Fruit fly (Drosophila melanogaster) whole organism, wandering third instar larva: Measurements from ENCODE around the gene CG9289.

Source experiments
- Abd-B ChIP-seq: fragments of >200 bp; optimal IDR thresholded peaks from 2 replicates; lab custom pipeline; 2017; ENCODE audit warnings: missing biosample characterization, missing genetic modification characterization
- CG9705 ChIP-seq: fragments of 200-800 bp; sonication (Bioruptor generic); optimal IDR thresholded peaks from 2 replicates; lab custom pipeline; 2018; ENCODE audit warnings: missing biosample characterization, mild to moderate bottlenecking, missing genetic modification characterization
- Hr83 ChIP-seq: fragments of 200-300 bp; sonication (Bioruptor generic); optimal IDR thresholded peaks from 2 replicates; lab custom pipeline; 2016; ENCODE audit warnings: missing biosample characterization, mild to moderate bottlenecking, missing genetic modification characterization, moderate library complexity; ENCODE audit not compliant: poor library complexity, severe bottlenecking
- Myc ChIP-seq: fragments of >200 bp; optimal IDR thresholded peaks from 2 replicates; lab custom pipeline; 2017
- Sp1 ChIP-seq: fragments of 200-800 bp; sonication (Bioruptor generic); optimal IDR thresholded peaks from 3 replicates; lab custom pipeline; 2019; ENCODE audit warnings: missing biosample characterization, mild to moderate bottlenecking, missing genetic modification characterization, moderate library complexity
- dsf ChIP-seq: sonication (Bioruptor generic); optimal IDR thresholded peaks from 2 replicates; lab custom pipeline; 2016; ENCODE audit warnings: missing biosample characterization, missing genetic modification characterization, borderline replicate concordance
- jim ChIP-seq: fragments of 175-275, 200-325 bp; sonication (Bioruptor generic); optimal IDR thresholded peaks from 2 replicates; lab custom pipeline; 2016; ENCODE audit warnings: missing biosample characterization, mild to moderate bottlenecking, missing genetic modification characterization
- psq ChIP-seq: fragments of 200-800 bp; sonication (Bioruptor generic); optimal IDR thresholded peaks from 3 replicates; lab custom pipeline; 2017; ENCODE audit warnings: missing biosample characterization, mild to moderate bottlenecking, missing genetic modification characterization, moderate library complexity

DNA sequence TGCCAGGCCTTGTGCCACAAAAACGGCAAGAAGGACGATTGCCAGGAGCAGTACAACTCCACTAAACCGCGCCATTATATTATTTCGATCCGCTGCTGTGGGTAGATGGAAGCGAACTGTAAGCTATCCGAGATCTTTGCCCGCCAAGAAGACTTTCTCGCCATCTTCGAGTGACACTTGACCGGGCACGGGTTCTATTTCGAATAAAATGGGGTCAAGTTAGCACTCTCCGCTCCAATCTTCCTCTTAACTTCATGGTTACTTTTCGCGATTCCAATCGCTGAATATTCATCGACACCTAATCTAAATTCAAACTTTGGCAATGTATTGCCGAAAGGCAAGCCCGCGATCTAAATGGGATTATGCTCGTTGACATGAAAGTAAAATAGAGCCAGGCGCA, at the start of gene CG9289:
- TF ChIP-seq psq (GFP tag; lab: Kevin White, UChicago) (no peak), CG9705 (GFP tag; lab: Kevin White, UChicago) (no peak), Abd-B (GFP tag; lab: Kevin White, UChicago) (no peak), jim (GFP tag; lab: Kevin White, UChicago) (no peak), dsf (no peak), Myc (lab: Kevin White, UChicago) (no peak), Sp1 (GFP tag; lab: Kevin White, UChicago) (no peak), Hr83 (no peak)
